Worm (Caenorhabditis elegans): ENCODE results near the gene F37A4.5.

DNA sequence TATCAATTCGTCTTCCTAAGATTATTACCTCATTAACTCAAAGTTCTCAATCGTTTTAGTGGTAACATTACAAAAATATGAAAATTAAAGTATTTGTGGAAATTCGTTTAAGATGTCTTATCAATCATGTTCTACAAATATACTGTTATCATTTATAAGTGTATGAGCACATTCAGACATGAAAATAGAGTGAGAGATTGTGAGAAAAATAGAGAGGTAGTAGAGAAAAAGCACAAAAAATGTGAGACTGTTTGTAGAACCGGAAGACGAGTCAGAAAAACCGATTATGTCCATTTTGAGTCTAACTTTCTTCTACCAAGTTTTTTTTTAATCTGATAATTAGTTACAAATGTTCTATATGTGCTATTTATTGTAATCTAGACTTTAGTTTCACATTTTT is 18.4 kb upstream of the F37A4.5 start:
- TF ChIP-seq unc-39 (tag; optimal IDR thresholded peaks at IDR 0.05) (no peak), ceh-43 (GFP tag; optimal IDR thresholded peaks at IDR 0.05) (no peak)
